Worm (Caenorhabditis elegans) whole organism, midembryonic: ENCODE measurements around the gene F26D10.13.

Source experiments
- med-1 ChIP-seq: sonication (generic microtip); optimal IDR thresholded peaks from 2 replicates; lab custom pipeline; 2017; ENCODE audit warnings: missing genetic modification characterization, mild to moderate bottlenecking, missing compliant biosample characterization, antibody characterized with exemption, missing genetic modification reagents; ENCODE audit not compliant: insufficient read depth
- ztf-29 ChIP-seq: fragments of 200-800 bp; sonication (Bioruptor generic); IDR thresholded peaks from 2 replicates; pipeline ENCODE4 v1.3.6; 2022; ENCODE audit warnings: missing genetic modification reagents, missing genetic modification characterization, missing compliant biosample characterization

ce11 chrIV:17247184-17247583 lies 17.4 kb downstream of the F26D10.13 start:
- TF ChIP-seq ztf-29 (GFP tag; lab: Robert Waterston, UW), result no peak
- no peak for TF ChIP-seq med-1
